Fruit fly (Drosophila melanogaster) whole organism, embryonic: ENCODE measurements around the gene witty.

Source experiments
- C15 ChIP-seq: fragments of 200-800 bp; sonication (Bioruptor generic); IDR thresholded peaks from 3 replicates; pipeline ENCODE4 v1.3.6; 2022; ENCODE audit warnings: missing biosample characterization, missing genetic modification characterization
- CG11456 ChIP-seq: fragments of 200-800 bp; sonication (Bioruptor generic); IDR thresholded peaks from 3 replicates; pipeline ENCODE4 v1.3.6; 2022; ENCODE audit warnings: missing biosample characterization, missing genetic modification characterization
- CG11695 ChIP-seq: fragments of 200-800 bp; sonication (Bioruptor generic); IDR thresholded peaks from 3 replicates; pipeline ENCODE4 v1.3.6; 2022; ENCODE audit warnings: missing biosample characterization, missing genetic modification characterization
- CG12299 ChIP-seq: fragments of 200-800 bp; sonication (Bioruptor generic); optimal IDR thresholded peaks from 2 replicates; lab custom pipeline; 2018; ENCODE audit warnings: missing biosample characterization, mild to moderate bottlenecking, missing genetic modification characterization
- CG15073 ChIP-seq: fragments of 200-800 bp; sonication (Bioruptor generic); optimal IDR thresholded peaks from 2 replicates; lab custom pipeline; 2016; ENCODE audit warnings: missing biosample characterization, missing genetic modification characterization
- CG15479 ChIP-seq: fragments of 200-800 bp; sonication (Bioruptor generic); optimal IDR thresholded peaks from 3 replicates; lab custom pipeline; 2019; ENCODE audit warnings: missing biosample characterization, mild to moderate bottlenecking, missing genetic modification characterization, moderate library complexity
- CG17912 ChIP-seq: fragments of 200-800 bp; sonication (Bioruptor generic); optimal IDR thresholded peaks from 2 replicates; lab custom pipeline; 2018; ENCODE audit warnings: missing biosample characterization, mild to moderate bottlenecking, missing genetic modification characterization
- CG18262 ChIP-seq: fragments of 200-800 bp; optimal IDR thresholded peaks from 3 replicates; lab custom pipeline; 2019; ENCODE audit warnings: missing biosample characterization, mild to moderate bottlenecking, missing genetic modification characterization, moderate library complexity
- CG2116 ChIP-seq: fragments of 200-800 bp; sonication (Bioruptor generic); optimal IDR thresholded peaks from 3 replicates; lab custom pipeline; 2018; ENCODE audit warnings: missing biosample characterization, mild to moderate bottlenecking, missing genetic modification characterization
- CG2889 ChIP-seq: fragments of 200-800 bp; sonication (Bioruptor generic); IDR thresholded peaks from 3 replicates; pipeline ENCODE4 v1.3.6; 2022; ENCODE audit warnings: missing biosample characterization, missing genetic modification characterization
- CG30020 ChIP-seq: fragments of 200-800 bp; optimal IDR thresholded peaks from 2 replicates; lab custom pipeline; 2019; ENCODE audit warnings: missing biosample characterization, mild to moderate bottlenecking, missing genetic modification characterization, moderate library complexity
- CG32532 ChIP-seq: fragments of 200-800 bp; sonication (Bioruptor generic); IDR thresholded peaks from 2 replicates; pipeline ENCODE4 v1.3.6; 2022; ENCODE audit warnings: missing biosample characterization, missing genetic modification characterization
- CG3838 ChIP-seq: fragments of 200-800 bp; sonication (Bioruptor generic); optimal IDR thresholded peaks from 3 replicates; lab custom pipeline; 2016; ENCODE audit warnings: missing biosample characterization, missing genetic modification characterization
- CG6813 ChIP-seq: fragments of 200-800 bp; sonication (Bioruptor generic); optimal IDR thresholded peaks from 2 replicates; lab custom pipeline; 2017; ENCODE audit warnings: missing biosample characterization, missing genetic modification characterization, mild to moderate bottlenecking, moderate library complexity, missing genetic modification reagents
- CG8359 ChIP-seq: fragments of 200-800 bp; sonication (Bioruptor generic); optimal IDR thresholded peaks from 2 replicates; lab custom pipeline; 2017; ENCODE audit warnings: missing biosample characterization, mild to moderate bottlenecking, missing genetic modification characterization, borderline replicate concordance
- CkIIα-i1 ChIP-seq: fragments of 200-800 bp; sonication (Bioruptor generic); IDR thresholded peaks from 2 replicates; pipeline ENCODE4 v1.3.6; 2022; ENCODE audit warnings: missing biosample characterization, missing genetic modification characterization
- Deaf1 ChIP-seq: fragments of 200-800 bp; optimal IDR thresholded peaks from 3 replicates; lab custom pipeline; 2019; ENCODE audit warnings: missing biosample characterization, mild to moderate bottlenecking, missing genetic modification characterization, moderate library complexity
- Dfd ChIP-seq, 2 experiments: fragments of >200 bp; optimal IDR thresholded peaks; 2 replicates each; lab custom pipeline; 2017; ENCODE audit warnings: missing biosample characterization in 2 of 2, missing genetic modification characterization in 2 of 2
- Doc3 ChIP-seq: fragments of 200-800 bp; sonication (Bioruptor generic); IDR thresholded peaks from 3 replicates; pipeline ENCODE4 v1.3.6; 2022; ENCODE audit warnings: missing biosample characterization, missing genetic modification characterization; ENCODE audit not compliant: partially characterized antibody
- Drgx ChIP-seq: fragments of 200-800 bp; sonication (Bioruptor generic); IDR thresholded peaks from 2 replicates; pipeline ENCODE4 v1.3.6; 2022; ENCODE audit warnings: missing biosample characterization, missing genetic modification characterization
- HHEX ChIP-seq: fragments of 200-800 bp; sonication (Bioruptor generic); optimal IDR thresholded peaks from 3 replicates; lab custom pipeline; 2017; ENCODE audit warnings: missing biosample characterization, mild to moderate bottlenecking, missing genetic modification characterization, missing genetic modification reagents
- Hr78 ChIP-seq, 2 experiments: fragments of 200-800 bp in 1 of 2; fragments of >200 bp in 1 of 2; sonication (Bioruptor generic) in 1 of 2; optimal IDR thresholded peaks; 2 replicates each; lab custom pipeline; 2017 to 2019; ENCODE audit warnings: missing biosample characterization in 2 of 2, missing genetic modification characterization in 2 of 2, mild to moderate bottlenecking in 1 of 2, moderate library complexity in 1 of 2
- MBD-R2 ChIP-seq: fragments of 200-800 bp; sonication (Bioruptor generic); IDR thresholded peaks from 2 replicates; pipeline ENCODE4 v1.3.6; 2022; ENCODE audit warnings: missing biosample characterization, missing genetic modification characterization
- Nf-YA ChIP-seq: fragments of 200-800 bp; sonication (Bioruptor generic); IDR thresholded peaks from 2 replicates; pipeline ENCODE4 v1.3.6; 2022; ENCODE audit warnings: missing biosample characterization, missing genetic modification characterization
- Side ChIP-seq: fragments of 200-800 bp; sonication (Bioruptor generic); optimal IDR thresholded peaks from 2 replicates; lab custom pipeline; 2016; ENCODE audit warnings: missing biosample characterization, missing genetic modification characterization
- Sox100B ChIP-seq: fragments of 200-800 bp; sonication (Bioruptor generic); optimal IDR thresholded peaks from 3 replicates; lab custom pipeline; 2018; ENCODE audit warnings: missing biosample characterization, mild to moderate bottlenecking, missing genetic modification characterization
- Sry-δ ChIP-seq: fragments of 200-800 bp; sonication (Bioruptor generic); optimal IDR thresholded peaks from 2 replicates; lab custom pipeline; 2016; ENCODE audit warnings: missing biosample characterization, missing genetic modification characterization
- amos ChIP-seq: fragments of 200-800 bp; sonication (Bioruptor generic); IDR thresholded peaks from 2 replicates; pipeline ENCODE4 v1.3.6; 2022; ENCODE audit warnings: missing biosample characterization, missing genetic modification characterization; ENCODE audit not compliant: partially characterized antibody
- ara ChIP-seq: fragments of 200-800 bp; sonication (Bioruptor generic); IDR thresholded peaks from 2 replicates; pipeline ENCODE4 v1.3.6; 2022; ENCODE audit warnings: missing biosample characterization, missing genetic modification characterization
- ci ChIP-seq: fragments of 200-800 bp; sonication (Bioruptor generic); IDR thresholded peaks from 3 replicates; pipeline ENCODE4 v1.3.6; 2022; ENCODE audit warnings: missing biosample characterization, missing genetic modification characterization
- crc ChIP-seq: fragments of 200-800 bp; sonication (Bioruptor generic); optimal IDR thresholded peaks from 2 replicates; lab custom pipeline; 2016; ENCODE audit warnings: missing biosample characterization, missing genetic modification characterization
- dmrt11E ChIP-seq: fragments of 200-800 bp; sonication (Bioruptor generic); optimal IDR thresholded peaks from 3 replicates; lab custom pipeline; 2018; ENCODE audit warnings: missing biosample characterization, mild to moderate bottlenecking, missing genetic modification characterization, moderate library complexity
- dpn ChIP-seq, 2 experiments: fragments of 200-800 bp; sonication (Bioruptor generic); optimal IDR thresholded peaks; 3 replicates each; lab custom pipeline; 2016; ENCODE audit warnings: missing biosample characterization in 2 of 2, missing genetic modification characterization in 2 of 2
- ewg ChIP-seq: fragments of 200-800 bp; sonication (Bioruptor generic); optimal IDR thresholded peaks from 3 replicates; lab custom pipeline; 2017; ENCODE audit warnings: mild to moderate bottlenecking, missing biosample characterization, missing genetic modification reagents, missing genetic modification characterization
- fd64A ChIP-seq: fragments of 200-800 bp; sonication (Bioruptor generic); optimal IDR thresholded peaks from 3 replicates; lab custom pipeline; 2018; ENCODE audit warnings: missing biosample characterization, mild to moderate bottlenecking, missing genetic modification characterization
- gcm ChIP-seq: fragments of 200-800 bp; sonication (Bioruptor generic); optimal IDR thresholded peaks from 2 replicates; lab custom pipeline; 2019; ENCODE audit warnings: missing biosample characterization, mild to moderate bottlenecking, missing genetic modification characterization, moderate library complexity
- gro ChIP-seq: fragments of 200-800 bp; sonication (Bioruptor generic); optimal IDR thresholded peaks from 2 replicates; lab custom pipeline; 2016; ENCODE audit warnings: missing biosample characterization, missing genetic modification characterization
- lab ChIP-seq: fragments of 200-800 bp; sonication (Bioruptor generic); optimal IDR thresholded peaks from 3 replicates; lab custom pipeline; 2017; ENCODE audit warnings: missing biosample characterization, missing genetic modification characterization, mild to moderate bottlenecking, moderate library complexity, missing genetic modification reagents
- lbe ChIP-seq: fragments of 200-800 bp; sonication (Bioruptor generic); optimal IDR thresholded peaks from 2 replicates; lab custom pipeline; 2016; ENCODE audit warnings: missing biosample characterization, mild to moderate bottlenecking, missing genetic modification characterization
- lmd ChIP-seq: fragments of 200-800 bp; sonication (Bioruptor generic); IDR thresholded peaks from 2 replicates; pipeline ENCODE4 v1.3.6; 2022; ENCODE audit warnings: missing biosample characterization, missing genetic modification characterization
- mam ChIP-seq: fragments of 200-800 bp; sonication (Bioruptor generic); optimal IDR thresholded peaks from 3 replicates; lab custom pipeline; 2016; ENCODE audit warnings: missing biosample characterization, missing genetic modification characterization
- otp ChIP-seq: fragments of 200-800 bp; sonication (Bioruptor generic); IDR thresholded peaks from 3 replicates; pipeline ENCODE4, ENCODE4 v1.3.6; 2022; ENCODE audit warnings: missing biosample characterization, missing genetic modification characterization
- phol ChIP-seq: fragments of 200-800 bp; sonication (Bioruptor generic); optimal IDR thresholded peaks from 3 replicates; lab custom pipeline; 2018; ENCODE audit warnings: missing biosample characterization, mild to moderate bottlenecking, missing genetic modification characterization, moderate library complexity
- run ChIP-seq: fragments of 200-800 bp; sonication (Bioruptor generic); optimal IDR thresholded peaks from 3 replicates; lab custom pipeline; 2018; ENCODE audit warnings: missing biosample characterization, mild to moderate bottlenecking, missing genetic modification characterization
- sob ChIP-seq: fragments of 200-800 bp; sonication (Bioruptor generic); IDR thresholded peaks from 2 replicates; pipeline ENCODE4 v1.3.6; 2022; ENCODE audit warnings: missing biosample characterization, missing genetic modification characterization
- sr ChIP-seq: fragments of 200-800 bp; sonication (Bioruptor generic); IDR thresholded peaks from 3 replicates; pipeline ENCODE4 v1.3.6; 2022; ENCODE audit warnings: missing biosample characterization, missing genetic modification characterization
- sug ChIP-seq: fragments of 200-800 bp; optimal IDR thresholded peaks from 2 replicates; lab custom pipeline; 2019; ENCODE audit warnings: missing biosample characterization, mild to moderate bottlenecking, missing genetic modification characterization, moderate library complexity
- tgo ChIP-seq: fragments of 200-800 bp; sonication (Bioruptor generic); IDR thresholded peaks from 3 replicates; pipeline ENCODE4 v1.3.6; 2022; ENCODE audit warnings: missing biosample characterization, missing genetic modification characterization
- tin ChIP-seq: fragments of 200-800 bp; sonication (Bioruptor generic); optimal IDR thresholded peaks from 3 replicates; lab custom pipeline; 2016; ENCODE audit warnings: missing biosample characterization, missing genetic modification characterization
- vvl ChIP-seq: fragments of 200-800 bp; sonication (Bioruptor generic); IDR thresholded peaks from 2 replicates; pipeline ENCODE4 v1.3.6; 2022; ENCODE audit warnings: missing biosample characterization, missing genetic modification characterization

The witty gene

dm6 chr2L:8376717-8377116 lies 38.6 kb downstream of the witty start, which contains the start of the genes CG13390 and CG17294 (continued):
- TF ChIP-seq CG18262 (tag; lab: Kevin White, UChicago) (peak; percentile 100), Dfd (GFP tag; optimal IDR thresholded peaks at IDR 0.05; lab: Kevin White, UChicago) (no peak), CG17912 (peak; percentile 99), gcm (GFP tag; lab: Kevin White, UChicago) (peak; percentile 99), Hr78 (GFP tag; optimal IDR thresholded peaks at IDR 0.05; lab: Kevin White, UChicago) (peak in 1 of 2 experiments; percentile 97), Side (GFP tag; lab: Kevin White, UChicago) (peak; percentile 93), dpn (GFP tag; optimal IDR thresholded peaks at IDR 0.05; lab: Kevin White, UChicago) (peak; percentile 96 to 100), dmrt11E (tag; lab: Kevin White, UChicago) (peak; percentile 99), ewg (GFP tag; lab: Kevin White, UChicago) (peak; percentile 98), lmd (GFP tag; lab: Robert Waterston, UW) (peak; percentile 99), amos (GFP tag; lab: Robert Waterston, UW) (peak; percentile 73), CG11695 (peak; percentile 100), phol (tag; lab: Kevin White, UChicago) (peak; percentile 99), lbe (GFP tag; lab: Kevin White, UChicago) (peak; percentile 99), run (peak; percentile 99), CG30020 (tag; lab: Kevin White, UChicago) (peak; percentile 93), ci (GFP tag; lab: Robert Waterston, UW) (peak; percentile 100), CG11456 (peak; percentile 99), tin (GFP tag; lab: Kevin White, UChicago) (peak; percentile 99), Drgx (peak; percentile 100), CG15479 (GFP tag; lab: Kevin White, UChicago) (peak; percentile 84), CG6813 (peak; percentile 99), CG15073 (GFP tag; lab: Kevin White, UChicago) (peak; percentile 90), Deaf1 (tag; lab: Kevin White, UChicago) (peak; percentile 92), lab (GFP tag; lab: Kevin White, UChicago) (peak; percentile 100), tgo (GFP tag; lab: Robert Waterston, UW) (peak; percentile 100), vvl (GFP tag; lab: Robert Waterston, UW) (peak; percentile 100), CG8359 (GFP tag; lab: Kevin White, UChicago) (peak; percentile 95), Doc3 (GFP tag; lab: Robert Waterston, UW) (peak; percentile 75), CG12299 (tag; lab: Kevin White, UChicago) (peak; percentile 100), gro (GFP tag; lab: Kevin White, UChicago) (peak; percentile 97), mam (GFP tag; lab: Kevin White, UChicago) (peak; percentile 97), CkIIα-i1 (GFP tag; lab: Robert Waterston, UW) (peak; percentile 98), Nf-YA (GFP tag; lab: Robert Waterston, UW) (peak; percentile 99), CG3838 (GFP tag; lab: Kevin White, UChicago) (peak; percentile 96), fd64A (GFP tag; lab: Kevin White, UChicago) (peak; percentile 98), C15 (GFP tag; lab: Robert Waterston, UW) (peak; percentile 99), otp (peak; percentile 99), MBD-R2 (GFP tag; lab: Robert Waterston, UW) (peak; percentile 100), sr (peak; percentile 98), HHEX (GFP tag; lab: Kevin White, UChicago) (peak; percentile 100), sob (peak; percentile 100), ara (GFP tag; lab: Robert Waterston, UW) (peak; percentile 99), Sry-δ (GFP tag; lab: Kevin White, UChicago) (peak; percentile 63), CG2116 (peak; percentile 92), Sox100B (GFP tag; lab: Kevin White, UChicago) (peak; percentile 99), sug (tag; lab: Kevin White, UChicago) (peak; percentile 99), crc (GFP tag; lab: Kevin White, UChicago) (peak; percentile 90), CG32532 (GFP tag; lab: Robert Waterston, UW) (peak; percentile 100), CG2889 (GFP tag; lab: Robert Waterston, UW) (peak; percentile 99)
